Fruit fly (Drosophila melanogaster) whole organism, embryonic: Measurements from ENCODE around the gene Doc1.

Experiments
- Abd-B ChIP-seq: fragments of 200-800 bp; sonication (Bioruptor generic); optimal IDR thresholded peaks from 2 replicates; lab custom pipeline; 2018; ENCODE audit warnings: missing biosample characterization, mild to moderate bottlenecking, missing genetic modification characterization, moderate library complexity
- Ada2b ChIP-seq: fragments of 200-800 bp; sonication (Bioruptor generic); IDR thresholded peaks from 2 replicates; pipeline ENCODE4 v1.3.6; 2022; ENCODE audit warnings: missing biosample characterization, missing genetic modification characterization
- Adf1 ChIP-seq: fragments of 200-800 bp; sonication (Bioruptor generic); IDR thresholded peaks from 2 replicates; pipeline ENCODE4 v1.3.6; 2022; ENCODE audit warnings: missing biosample characterization, missing genetic modification characterization
- Asciz ChIP-seq: fragments of 200-800 bp; sonication (Bioruptor generic); optimal IDR thresholded peaks from 2 replicates; lab custom pipeline; 2017; ENCODE audit warnings: missing biosample characterization, mild to moderate bottlenecking, missing genetic modification characterization, missing genetic modification reagents
- CG10565 ChIP-seq: fragments of 200-800 bp; sonication (Bioruptor generic); optimal IDR thresholded peaks from 3 replicates; lab custom pipeline; 2016; ENCODE audit warnings: missing biosample characterization, mild to moderate bottlenecking, missing genetic modification characterization
- CG11456 ChIP-seq: fragments of 200-800 bp; sonication (Bioruptor generic); IDR thresholded peaks from 3 replicates; pipeline ENCODE4 v1.3.6; 2022; ENCODE audit warnings: missing biosample characterization, missing genetic modification characterization
- CG12071 ChIP-seq: fragments of 200-800 bp; sonication (Bioruptor generic); optimal IDR thresholded peaks from 3 replicates; lab custom pipeline; 2018; ENCODE audit warnings: missing biosample characterization, mild to moderate bottlenecking, missing genetic modification characterization
- CG13894 ChIP-seq: fragments of 200-800 bp; sonication (Bioruptor generic); optimal IDR thresholded peaks from 3 replicates; lab custom pipeline; 2018; ENCODE audit warnings: missing biosample characterization, mild to moderate bottlenecking, missing genetic modification characterization, moderate library complexity
- CG14014 ChIP-seq: fragments of 200-800 bp; sonication (Bioruptor generic); IDR thresholded peaks from 2 replicates; pipeline ENCODE4 v1.3.6; 2022; ENCODE audit warnings: missing biosample characterization, missing genetic modification characterization
- CG14667 ChIP-seq: fragments of 200-800 bp; sonication (Bioruptor generic); IDR thresholded peaks from 2 replicates; pipeline ENCODE4 v1.3.6; 2022; ENCODE audit warnings: missing biosample characterization, missing genetic modification characterization
- CG1529 ChIP-seq: fragments of 200-800 bp; sonication (Bioruptor generic); optimal IDR thresholded peaks from 3 replicates; lab custom pipeline; 2018; ENCODE audit warnings: missing biosample characterization, missing genetic modification characterization
- CG15514 ChIP-seq: fragments of 200-800 bp; sonication (Bioruptor generic); optimal IDR thresholded peaks from 3 replicates; lab custom pipeline; 2017; ENCODE audit warnings: missing biosample characterization, missing genetic modification characterization, mild to moderate bottlenecking, moderate library complexity, missing genetic modification reagents
- CG15696 ChIP-seq: fragments of 200-800 bp; sonication (Bioruptor generic); optimal IDR thresholded peaks from 2 replicates; lab custom pipeline; 2019; ENCODE audit warnings: missing biosample characterization, mild to moderate bottlenecking, missing genetic modification characterization, moderate library complexity
- CG17802 ChIP-seq: fragments of 200-800 bp; sonication (Bioruptor generic); optimal IDR thresholded peaks from 2 replicates; lab custom pipeline; 2018; ENCODE audit warnings: missing biosample characterization, mild to moderate bottlenecking, missing genetic modification characterization, moderate library complexity
- CG18619 ChIP-seq: fragments of 200-800 bp; sonication (Bioruptor generic); optimal IDR thresholded peaks from 3 replicates; lab custom pipeline; 2017; ENCODE audit warnings: missing biosample characterization, mild to moderate bottlenecking, missing genetic modification characterization
- CG32532 ChIP-seq: fragments of 200-800 bp; sonication (Bioruptor generic); IDR thresholded peaks from 2 replicates; pipeline ENCODE4 v1.3.6; 2022; ENCODE audit warnings: missing biosample characterization, missing genetic modification characterization
- CG6765 ChIP-seq: fragments of 200-800 bp; sonication (Bioruptor generic); optimal IDR thresholded peaks from 3 replicates; lab custom pipeline; 2017; ENCODE audit warnings: missing biosample characterization, mild to moderate bottlenecking, missing genetic modification characterization
- CG8924 ChIP-seq: fragments of 200-800 bp; optimal IDR thresholded peaks from 3 replicates; lab custom pipeline; 2019; ENCODE audit warnings: missing biosample characterization, mild to moderate bottlenecking, missing genetic modification characterization, moderate library complexity
- CG9727 ChIP-seq: fragments of 200-800 bp; sonication (Bioruptor generic); optimal IDR thresholded peaks from 3 replicates; lab custom pipeline; 2017; ENCODE audit warnings: missing biosample characterization, mild to moderate bottlenecking, missing genetic modification characterization
- CG9932 ChIP-seq: fragments of 200-800 bp; sonication (Bioruptor generic); IDR thresholded peaks from 2 replicates; pipeline ENCODE4 v1.3.6; 2022; ENCODE audit warnings: missing biosample characterization, missing genetic modification characterization
- Chrac-16 ChIP-seq: fragments of 200-800 bp; sonication (Bioruptor generic); optimal IDR thresholded peaks from 3 replicates; lab custom pipeline; 2016; ENCODE audit warnings: missing biosample characterization, missing genetic modification characterization
- Deaf1 ChIP-seq: fragments of 200-800 bp; optimal IDR thresholded peaks from 3 replicates; lab custom pipeline; 2019; ENCODE audit warnings: missing biosample characterization, mild to moderate bottlenecking, missing genetic modification characterization, moderate library complexity
- Dref ChIP-seq: fragments of 200-800 bp; sonication (Bioruptor generic); IDR thresholded peaks from 2 replicates; pipeline ENCODE4 v1.3.6; 2022; ENCODE audit warnings: missing biosample characterization, missing genetic modification characterization
- Hr3 ChIP-seq: fragments of 200-800 bp; sonication (Bioruptor generic); optimal IDR thresholded peaks from 3 replicates; lab custom pipeline; 2016; ENCODE audit warnings: missing biosample characterization, missing genetic modification characterization
- NfI ChIP-seq: fragments of 200-800 bp; sonication (Bioruptor generic); optimal IDR thresholded peaks from 3 replicates; lab custom pipeline; 2018; ENCODE audit warnings: missing biosample characterization, mild to moderate bottlenecking, missing genetic modification characterization, moderate library complexity
- Oli ChIP-seq: fragments of 200-800 bp; sonication (Bioruptor generic); optimal IDR thresholded peaks from 2 replicates; lab custom pipeline; 2018; ENCODE audit warnings: missing biosample characterization, mild to moderate bottlenecking, missing genetic modification characterization, moderate library complexity
- ara ChIP-seq: fragments of 200-800 bp; sonication (Bioruptor generic); IDR thresholded peaks from 2 replicates; pipeline ENCODE4 v1.3.6; 2022; ENCODE audit warnings: missing biosample characterization, missing genetic modification characterization
- btn ChIP-seq: fragments of 200-800 bp; sonication (Bioruptor generic); optimal IDR thresholded peaks from 2 replicates; lab custom pipeline; 2016; ENCODE audit warnings: missing biosample characterization, missing genetic modification characterization
- cas ChIP-seq: fragments of 200-800 bp; sonication (Bioruptor generic); IDR thresholded peaks from 2 replicates; pipeline ENCODE4 v1.3.6; 2022; ENCODE audit warnings: missing biosample characterization, missing genetic modification characterization
- crp ChIP-seq, 2 experiments: fragments of 200-800 bp; sonication (Bioruptor generic); optimal IDR thresholded peaks; 2 replicates in 1 of 2; 3 replicates in 1 of 2; lab custom pipeline; 2017; ENCODE audit warnings: missing biosample characterization in 2 of 2, missing genetic modification characterization in 2 of 2, mild to moderate bottlenecking in 1 of 2, moderate library complexity in 1 of 2
- dimm ChIP-seq: fragments of 200-800 bp; sonication (Bioruptor generic); IDR thresholded peaks from 2 replicates; pipeline ENCODE4 v1.3.6; 2022; ENCODE audit warnings: missing biosample characterization, missing genetic modification characterization
- dm ChIP-seq: fragments of 200-800 bp; sonication (Bioruptor generic); optimal IDR thresholded peaks from 3 replicates; lab custom pipeline; 2016; ENCODE audit warnings: missing biosample characterization, missing genetic modification characterization
- dmrt99B ChIP-seq: fragments of 200-800 bp; sonication (Bioruptor generic); optimal IDR thresholded peaks from 2 replicates; lab custom pipeline; 2018; ENCODE audit warnings: missing biosample characterization, mild to moderate bottlenecking, missing genetic modification characterization, moderate library complexity
- dpn ChIP-seq, 2 experiments: fragments of 200-800 bp; sonication (Bioruptor generic); optimal IDR thresholded peaks; 3 replicates each; lab custom pipeline; 2016; ENCODE audit warnings: missing biosample characterization in 2 of 2, missing genetic modification characterization in 2 of 2
- fd102C ChIP-seq: fragments of 200-800 bp; sonication (Bioruptor generic); optimal IDR thresholded peaks from 2 replicates; lab custom pipeline; 2018; ENCODE audit warnings: missing biosample characterization, mild to moderate bottlenecking, missing genetic modification characterization, moderate library complexity
- fru ChIP-seq: fragments of >200 bp; optimal IDR thresholded peaks from 2 replicates; lab custom pipeline; 2017
- gt ChIP-seq: fragments of 200-800 bp; sonication (Bioruptor generic); IDR thresholded peaks from 2 replicates; pipeline ENCODE4 v1.3.6; 2022; ENCODE audit warnings: missing biosample characterization, missing genetic modification characterization
- ham ChIP-seq: fragments of 200-800 bp; sonication (Bioruptor generic); IDR thresholded peaks from 2 replicates; pipeline ENCODE4 v1.3.6; 2022; ENCODE audit warnings: missing biosample characterization, missing genetic modification characterization
- jumu ChIP-seq: fragments of 200-800 bp; sonication (Bioruptor generic); optimal IDR thresholded peaks from 3 replicates; lab custom pipeline; 2016; ENCODE audit warnings: missing biosample characterization, missing genetic modification characterization
- lilli ChIP-seq: fragments of 200-800 bp; sonication (Bioruptor generic); optimal IDR thresholded peaks from 3 replicates; lab custom pipeline; 2016; ENCODE audit warnings: missing biosample characterization, missing genetic modification characterization
- p53 ChIP-seq: fragments of 200-800 bp; sonication (Bioruptor generic); optimal IDR thresholded peaks from 2 replicates; lab custom pipeline; 2016; ENCODE audit warnings: missing biosample characterization, missing genetic modification characterization
- pan ChIP-seq, 4 experiments: fragments of >200 bp in 3 of 4; fragments of 200-800 bp in 1 of 4; sonication (Bioruptor generic) in 1 of 4; optimal IDR thresholded peaks in 3 of 4; IDR thresholded peaks in 1 of 4; 2 replicates each; pipeline versions ENCODE4 v1.3.6 to Lab custom; 2017 to 2022; ENCODE audit warnings: missing biosample characterization in 2 of 4, missing genetic modification characterization in 2 of 4, mixed read lengths in 1 of 4
- phol ChIP-seq: fragments of 200-800 bp; sonication (Bioruptor generic); optimal IDR thresholded peaks from 3 replicates; lab custom pipeline; 2018; ENCODE audit warnings: missing biosample characterization, mild to moderate bottlenecking, missing genetic modification characterization, moderate library complexity
- sc ChIP-seq, 3 experiments: fragments of >200 bp in 2 of 3; fragments of 200-800 bp in 1 of 3; sonication (Bioruptor generic) in 1 of 3; optimal IDR thresholded peaks; 2 replicates in 2 of 3; 3 replicates in 1 of 3; lab custom pipeline; 2017; ENCODE audit warnings: mild to moderate bottlenecking in 1 of 3, missing biosample characterization in 1 of 3, missing genetic modification characterization in 1 of 3, missing genetic modification reagents in 1 of 3
- sd ChIP-seq: fragments of 200-800 bp; sonication (Bioruptor generic); optimal IDR thresholded peaks from 3 replicates; lab custom pipeline; 2018; ENCODE audit warnings: missing biosample characterization, mild to moderate bottlenecking, missing genetic modification characterization, moderate library complexity
- sima ChIP-seq: fragments of 200-800 bp; sonication (Bioruptor generic); optimal IDR thresholded peaks from 2 replicates; lab custom pipeline; 2016; ENCODE audit warnings: missing biosample characterization, missing genetic modification characterization
- sqz ChIP-seq: fragments of 200-800 bp; sonication (Bioruptor generic); optimal IDR thresholded peaks from 3 replicates; lab custom pipeline; 2018; ENCODE audit warnings: missing biosample characterization, mild to moderate bottlenecking, missing genetic modification characterization
- sug ChIP-seq: fragments of 200-800 bp; optimal IDR thresholded peaks from 2 replicates; lab custom pipeline; 2019; ENCODE audit warnings: missing biosample characterization, mild to moderate bottlenecking, missing genetic modification characterization, moderate library complexity
- toy ChIP-seq: fragments of 200-800 bp; sonication (Bioruptor generic); IDR thresholded peaks from 2 replicates; pipeline ENCODE4 v1.3.6; 2022; ENCODE audit warnings: missing biosample characterization, missing genetic modification characterization
- z ChIP-seq: fragments of 200-800 bp; sonication (Bioruptor generic); IDR thresholded peaks from 3 replicates; pipeline ENCODE4 v1.3.6; 2022; ENCODE audit warnings: missing biosample characterization, missing genetic modification characterization

Doc1 gene

DNA sequence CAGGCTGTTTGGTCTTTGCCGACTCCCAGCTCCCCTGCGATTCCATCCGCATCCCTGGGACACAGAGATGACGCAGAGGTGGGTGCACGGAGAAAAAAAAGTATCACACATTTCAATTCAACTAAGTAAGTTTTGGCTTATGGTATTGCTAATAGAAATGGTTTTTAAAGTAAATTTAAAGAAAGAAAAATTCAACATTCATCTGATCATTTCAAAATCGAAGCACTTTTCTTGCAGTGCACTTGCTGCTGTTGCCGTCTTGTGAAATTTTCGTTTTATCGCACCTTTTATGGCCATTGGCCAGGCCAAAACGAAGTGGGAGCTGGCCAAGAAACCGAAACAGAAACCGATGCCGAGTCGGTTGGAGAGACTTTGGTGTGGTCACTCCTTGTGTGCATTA is 4.1 kb downstream of the Doc1 start (continued):
- peak; percentile 39 for TF ChIP-seq CG8924
- no peak for TF ChIP-seq pan (optimal IDR thresholded peaks at IDR 0.05; lab: Kevin White, UChicago)
- TF ChIP-seq pan (GFP tag; optimal IDR thresholded peaks at IDR 0.05 in 1 of 2, IDR thresholded peaks at IDR 0.05 in 1 of 2): peak in 1 of 2 experiments; percentile 80
- no peak for TF ChIP-seq CG13894 (tag; lab: Kevin White, UChicago)
- TF ChIP-seq CG15696: peak; percentile 75
- no peak for TF ChIP-seq sd (tag; lab: Kevin White, UChicago)
- TF ChIP-seq CG15514 (GFP tag; lab: Kevin White, UChicago): peak; percentile 22
- TF ChIP-seq dpn (GFP tag; optimal IDR thresholded peaks at IDR 0.05; lab: Kevin White, UChicago): peak; percentile 21 to 61
- TF ChIP-seq gt (GFP tag; lab: Robert Waterston, UW): peak; percentile 64; the same call in 1 of the 2 replicates
- TF ChIP-seq CG14667 (GFP tag; lab: Robert Waterston, UW): peak; percentile 61
- TF ChIP-seq btn (GFP tag; lab: Kevin White, UChicago): peak; percentile 67
- peak; percentile 47 for TF ChIP-seq Oli (tag; lab: Kevin White, UChicago)
- TF ChIP-seq sug: no peak
- TF ChIP-seq fru: no peak
- TF ChIP-seq Adf1 (GFP tag; lab: Robert Waterston, UW): no peak
- TF ChIP-seq CG11456 (GFP tag; lab: Robert Waterston, UW): peak; percentile 64; the same call in 1 of the 3 replicates
- TF ChIP-seq Deaf1 (tag; lab: Kevin White, UChicago): peak; percentile 56
- TF ChIP-seq sima (GFP tag; lab: Kevin White, UChicago): peak; percentile 44
- peak; percentile 53 for TF ChIP-seq CG14014
- TF ChIP-seq crp (GFP tag; optimal IDR thresholded peaks at IDR 0.05; lab: Kevin White, UChicago): no peak
- TF ChIP-seq CG1529 (GFP tag; lab: Kevin White, UChicago): peak; percentile 14
- TF ChIP-seq ham (GFP tag; lab: Robert Waterston, UW): no peak
- TF ChIP-seq CG9727: peak; percentile 85
- TF ChIP-seq phol: peak; percentile 73
- peak; percentile 61; the same call in 1 of the 2 replicates for TF ChIP-seq ara
- peak; percentile 42 for TF ChIP-seq lilli
- no peak for TF ChIP-seq fd102C (GFP tag; lab: Kevin White, UChicago)
- TF ChIP-seq toy: no peak
- no peak for TF ChIP-seq CG18619 (GFP tag; lab: Kevin White, UChicago)
- TF ChIP-seq Chrac-16 (GFP tag; lab: Kevin White, UChicago): peak; percentile 47
- peak; percentile 51 for TF ChIP-seq Asciz (GFP tag; lab: Kevin White, UChicago)
- TF ChIP-seq CG6765 (GFP tag; lab: Kevin White, UChicago): peak; percentile 18
- TF ChIP-seq dmrt99B (tag; lab: Kevin White, UChicago): peak; percentile 82
- TF ChIP-seq Dref (GFP tag; lab: Robert Waterston, UW): no peak
- TF ChIP-seq Abd-B (GFP tag; lab: Kevin White, UChicago): peak; percentile 60
- no peak for TF ChIP-seq cas (GFP tag; lab: Robert Waterston, UW)
- peak; percentile 17 for TF ChIP-seq Hr3 (GFP tag; lab: Kevin White, UChicago)
- peak; percentile 44 for TF ChIP-seq CG17802 (tag; lab: Kevin White, UChicago)
- peak; percentile 2 for TF ChIP-seq NfI (GFP tag; lab: Kevin White, UChicago)
- 0 out of 2 replicates have a peak, but pooled peaks have one; percentile 8 for TF ChIP-seq CG9932 (GFP tag; lab: Robert Waterston, UW)
- peak; percentile 52 for TF ChIP-seq CG32532
- no peak for TF ChIP-seq sc (optimal IDR thresholded peaks at IDR 0.05; lab: Kevin White, UChicago)
- TF ChIP-seq sc (GFP tag; optimal IDR thresholded peaks at IDR 0.05; lab: Kevin White, UChicago): peak; percentile 8
- no peak for TF ChIP-seq dimm (GFP tag; lab: Robert Waterston, UW)
- TF ChIP-seq jumu (GFP tag; lab: Kevin White, UChicago): no peak
- TF ChIP-seq sqz (GFP tag; lab: Kevin White, UChicago): peak; percentile 23
- TF ChIP-seq dm: no peak
- TF ChIP-seq CG12071 (GFP tag; lab: Kevin White, UChicago): peak; percentile 53
- no peak for TF ChIP-seq CG10565
- peak; percentile 81 for TF ChIP-seq Ada2b
- TF ChIP-seq p53 (GFP tag; lab: Kevin White, UChicago): no peak
- TF ChIP-seq z (GFP tag; lab: Robert Waterston, UW): no peak
